Fruit fly (Drosophila melanogaster) whole organism, embryonic: ENCODE data around the gene RtcB.

ENCODE experiments used
- Bdp1 ChIP-seq: fragments of 200-800 bp; sonication (Bioruptor generic); optimal IDR thresholded peaks from 3 replicates; lab custom pipeline; 2016; ENCODE audit warnings: missing biosample characterization, missing genetic modification characterization
- CG10267 ChIP-seq: fragments of 200-800 bp; sonication (Bioruptor generic); optimal IDR thresholded peaks from 2 replicates; lab custom pipeline; 2018; ENCODE audit warnings: missing biosample characterization, mild to moderate bottlenecking, missing genetic modification characterization, moderate library complexity
- CG10543 ChIP-seq: fragments of 200-800 bp; sonication (Bioruptor generic); optimal IDR thresholded peaks from 3 replicates; lab custom pipeline; 2017; ENCODE audit warnings: missing biosample characterization, mild to moderate bottlenecking, missing genetic modification characterization, moderate library complexity
- CG10654 ChIP-seq: fragments of 200-800 bp; sonication (Bioruptor generic); optimal IDR thresholded peaks from 2 replicates; lab custom pipeline; 2016; ENCODE audit warnings: missing biosample characterization, missing genetic modification characterization
- CG11695 ChIP-seq: fragments of 200-800 bp; sonication (Bioruptor generic); IDR thresholded peaks from 3 replicates; pipeline ENCODE4 v1.3.6; 2022; ENCODE audit warnings: missing biosample characterization, missing genetic modification characterization
- CG12942 ChIP-seq: fragments of 200-800 bp; sonication (Bioruptor generic); optimal IDR thresholded peaks from 3 replicates; lab custom pipeline; 2016; ENCODE audit warnings: missing biosample characterization, missing genetic modification characterization
- CG16863 ChIP-seq: fragments of 200-800 bp; sonication (Bioruptor generic); optimal IDR thresholded peaks from 3 replicates; lab custom pipeline; 2016; ENCODE audit warnings: missing biosample characterization, missing genetic modification characterization
- CG18262 ChIP-seq: fragments of 200-800 bp; optimal IDR thresholded peaks from 3 replicates; lab custom pipeline; 2019; ENCODE audit warnings: missing biosample characterization, mild to moderate bottlenecking, missing genetic modification characterization, moderate library complexity
- CG18764 ChIP-seq: fragments of 200-800 bp; sonication (Bioruptor generic); optimal IDR thresholded peaks from 3 replicates; lab custom pipeline; 2016; ENCODE audit warnings: missing biosample characterization, missing genetic modification characterization
- CG32772 ChIP-seq: fragments of 200-800 bp; sonication (Bioruptor generic); IDR thresholded peaks from 2 replicates; pipeline ENCODE4 v1.3.6; 2022; ENCODE audit warnings: missing biosample characterization, missing genetic modification characterization
- CG3281 ChIP-seq: fragments of 200-800 bp; sonication (Bioruptor generic); optimal IDR thresholded peaks from 3 replicates; lab custom pipeline; 2017; ENCODE audit warnings: missing biosample characterization, mild to moderate bottlenecking, missing genetic modification characterization
- CG6813 ChIP-seq: fragments of 200-800 bp; sonication (Bioruptor generic); optimal IDR thresholded peaks from 2 replicates; lab custom pipeline; 2017; ENCODE audit warnings: missing biosample characterization, missing genetic modification characterization, mild to moderate bottlenecking, moderate library complexity, missing genetic modification reagents
- CG7745 ChIP-seq: fragments of 200-800 bp; sonication (Bioruptor generic); optimal IDR thresholded peaks from 2 replicates; lab custom pipeline; 2018; ENCODE audit warnings: missing biosample characterization, mild to moderate bottlenecking, missing genetic modification characterization, moderate library complexity
- CG8089 ChIP-seq: fragments of 200-800 bp; sonication (Bioruptor generic); optimal IDR thresholded peaks from 3 replicates; lab custom pipeline; 2016; ENCODE audit warnings: missing biosample characterization, missing genetic modification characterization
- CG9215 ChIP-seq: fragments of 200-800 bp; sonication (Bioruptor generic); IDR thresholded peaks from 2 replicates; pipeline ENCODE4 v1.3.6; 2022; ENCODE audit warnings: missing biosample characterization, missing genetic modification characterization
- CG9876 ChIP-seq: fragments of 200-800 bp; sonication (Bioruptor generic); optimal IDR thresholded peaks from 2 replicates; lab custom pipeline; 2016; ENCODE audit warnings: missing biosample characterization, missing genetic modification characterization
- D19B ChIP-seq: fragments of 200-800 bp; sonication (Bioruptor generic); optimal IDR thresholded peaks from 2 replicates; lab custom pipeline; 2017; ENCODE audit warnings: missing biosample characterization, mild to moderate bottlenecking, missing genetic modification characterization
- Hsf ChIP-seq: fragments of 200-800 bp; sonication (Bioruptor generic); optimal IDR thresholded peaks from 3 replicates; lab custom pipeline; 2016; ENCODE audit warnings: missing biosample characterization, missing genetic modification characterization
- Kr ChIP-seq: fragments of 200-800 bp; sonication (Bioruptor generic); optimal IDR thresholded peaks from 2 replicates; lab custom pipeline; 2017; ENCODE audit warnings: missing biosample characterization, mild to moderate bottlenecking, missing genetic modification characterization
- Mad ChIP-seq: fragments of 200-800 bp; sonication (Bioruptor generic); optimal IDR thresholded peaks from 2 replicates; lab custom pipeline; 2016; ENCODE audit warnings: missing biosample characterization, missing genetic modification characterization
- Mrtf ChIP-seq: fragments of 200-800 bp; sonication (Bioruptor generic); IDR thresholded peaks from 3 replicates; pipeline ENCODE4 v1.3.6; 2022; ENCODE audit warnings: missing biosample characterization, missing genetic modification characterization
- Opbp ChIP-seq: fragments of 200-800 bp; sonication (Bioruptor generic); IDR thresholded peaks from 3 replicates; pipeline ENCODE4 v1.3.6; 2022; ENCODE audit warnings: missing biosample characterization, missing genetic modification characterization; ENCODE audit not compliant: partially characterized antibody
- Sry-δ ChIP-seq: fragments of 200-800 bp; sonication (Bioruptor generic); optimal IDR thresholded peaks from 2 replicates; lab custom pipeline; 2016; ENCODE audit warnings: missing biosample characterization, missing genetic modification characterization
- abd-A ChIP-seq: fragments of 200-800 bp; sonication (Bioruptor generic); optimal IDR thresholded peaks from 3 replicates; lab custom pipeline; 2019; ENCODE audit warnings: missing biosample characterization, mild to moderate bottlenecking, missing genetic modification characterization, moderate library complexity
- bbx ChIP-seq: fragments of 200-800 bp; sonication (Bioruptor generic); IDR thresholded peaks from 2 replicates; pipeline ENCODE4 v1.3.6; 2022; ENCODE audit warnings: missing biosample characterization, missing genetic modification characterization; ENCODE audit not compliant: partially characterized antibody
- bcd ChIP-seq: fragments of 200-800 bp; sonication (Bioruptor generic); optimal IDR thresholded peaks from 2 replicates; lab custom pipeline; 2017; ENCODE audit warnings: missing biosample characterization, mild to moderate bottlenecking, missing genetic modification characterization
- chm ChIP-seq: fragments of 200-800 bp; sonication (Bioruptor generic); IDR thresholded peaks from 2 replicates; pipeline ENCODE4 v1.3.6; 2022; ENCODE audit warnings: missing biosample characterization, missing genetic modification characterization
- crc ChIP-seq: fragments of 200-800 bp; sonication (Bioruptor generic); optimal IDR thresholded peaks from 2 replicates; lab custom pipeline; 2016; ENCODE audit warnings: missing biosample characterization, missing genetic modification characterization
- cwo ChIP-seq: fragments of 200-800 bp; sonication (Bioruptor generic); optimal IDR thresholded peaks from 3 replicates; lab custom pipeline; 2017; ENCODE audit warnings: missing biosample characterization, missing genetic modification characterization, mild to moderate bottlenecking, moderate library complexity, missing genetic modification reagents
- esg ChIP-seq: fragments of 200-800 bp; sonication (Bioruptor generic); conservative IDR thresholded peaks from 2 replicates; pipeline ENCODE4 v1.3.6; 2022; ENCODE audit warnings: missing biosample characterization, missing genetic modification characterization
- exex ChIP-seq: fragments of 200-800 bp; sonication (Bioruptor generic); optimal IDR thresholded peaks from 4 replicates; lab custom pipeline; 2018; ENCODE audit warnings: missing biosample characterization, mild to moderate bottlenecking, missing genetic modification characterization, moderate library complexity
- fru ChIP-seq: fragments of >200 bp; optimal IDR thresholded peaks from 2 replicates; lab custom pipeline; 2017
- gce ChIP-seq: fragments of 200-800 bp; sonication (Bioruptor generic); IDR thresholded peaks from 3 replicates; pipeline ENCODE4 v1.3.6; 2022; ENCODE audit warnings: missing biosample characterization, missing genetic modification characterization
- grau ChIP-seq: fragments of 200-800 bp; optimal IDR thresholded peaks from 3 replicates; lab custom pipeline; 2019; ENCODE audit warnings: missing biosample characterization, mild to moderate bottlenecking, missing genetic modification characterization, moderate library complexity
- hbn ChIP-seq: fragments of 200-800 bp; sonication (Bioruptor generic); IDR thresholded peaks from 2 replicates; pipeline ENCODE4 v1.3.6; 2022; ENCODE audit warnings: missing biosample characterization, missing genetic modification characterization; ENCODE audit not compliant: partially characterized antibody
- hkb ChIP-seq, 2 experiments: fragments of 200-800 bp in 1 of 2; fragments of >200 bp in 1 of 2; sonication (Bioruptor generic) in 1 of 2; IDR thresholded peaks in 1 of 2; optimal IDR thresholded peaks in 1 of 2; 2 replicates each; pipeline versions ENCODE4 v1.3.6 to Lab custom; 2017 to 2022; ENCODE audit warnings: missing biosample characterization in 1 of 2, missing genetic modification characterization in 1 of 2
- nmo ChIP-seq: fragments of 200-800 bp; sonication (Bioruptor generic); optimal IDR thresholded peaks from 2 replicates; lab custom pipeline; 2018; ENCODE audit warnings: missing biosample characterization, mild to moderate bottlenecking, missing genetic modification characterization, moderate library complexity
- pan ChIP-seq, 4 experiments: fragments of >200 bp in 3 of 4; fragments of 200-800 bp in 1 of 4; sonication (Bioruptor generic) in 1 of 4; optimal IDR thresholded peaks in 3 of 4; IDR thresholded peaks in 1 of 4; 2 replicates each; pipeline versions ENCODE4 v1.3.6 to Lab custom; 2017 to 2022; ENCODE audit warnings: missing biosample characterization in 2 of 4, missing genetic modification characterization in 2 of 4, mixed read lengths in 1 of 4
- pita ChIP-seq: fragments of 200-800 bp; sonication (Bioruptor generic); optimal IDR thresholded peaks from 2 replicates; lab custom pipeline; 2017; ENCODE audit warnings: missing biosample characterization, mild to moderate bottlenecking, missing genetic modification characterization
- pzg ChIP-seq: fragments of 200-800 bp; sonication (Bioruptor generic); optimal IDR thresholded peaks from 3 replicates; lab custom pipeline; 2018; ENCODE audit warnings: missing biosample characterization, mild to moderate bottlenecking, missing genetic modification characterization, moderate library complexity
- salm ChIP-seq: fragments of 200-800 bp; sonication (Bioruptor generic); optimal IDR thresholded peaks from 2 replicates; lab custom pipeline; 2018; ENCODE audit warnings: missing biosample characterization, mild to moderate bottlenecking, missing genetic modification characterization
- scrt ChIP-seq: fragments of 200-800 bp; sonication (Bioruptor generic); optimal IDR thresholded peaks from 2 replicates; lab custom pipeline; 2018; ENCODE audit warnings: missing biosample characterization, mild to moderate bottlenecking, missing genetic modification characterization, moderate library complexity
- sim ChIP-seq: fragments of 200-800 bp; sonication (Bioruptor generic); IDR thresholded peaks from 2 replicates; pipeline ENCODE4 v1.3.6; 2022; ENCODE audit warnings: missing biosample characterization, missing genetic modification characterization
- sima ChIP-seq: fragments of 200-800 bp; sonication (Bioruptor generic); optimal IDR thresholded peaks from 2 replicates; lab custom pipeline; 2016; ENCODE audit warnings: missing biosample characterization, missing genetic modification characterization
- sob ChIP-seq: fragments of 200-800 bp; sonication (Bioruptor generic); IDR thresholded peaks from 2 replicates; pipeline ENCODE4 v1.3.6; 2022; ENCODE audit warnings: missing biosample characterization, missing genetic modification characterization
- stc ChIP-seq: fragments of 200-800 bp; sonication (Bioruptor generic); IDR thresholded peaks from 2 replicates; pipeline ENCODE4 v1.3.6; 2022; ENCODE audit warnings: missing biosample characterization, missing genetic modification characterization
- trem ChIP-seq: fragments of 200-800 bp; optimal IDR thresholded peaks from 3 replicates; lab custom pipeline; 2019; ENCODE audit warnings: missing biosample characterization, mild to moderate bottlenecking, missing genetic modification characterization, moderate library complexity
- unpg ChIP-seq: fragments of 200-800 bp; sonication (Bioruptor generic); optimal IDR thresholded peaks from 3 replicates; lab custom pipeline; 2018; ENCODE audit warnings: missing biosample characterization, mild to moderate bottlenecking, missing genetic modification characterization, moderate library complexity
- wdn ChIP-seq: fragments of 200-800 bp; sonication (Bioruptor generic); IDR thresholded peaks from 2 replicates; pipeline ENCODE4 v1.3.6; 2022; ENCODE audit warnings: missing biosample characterization, missing genetic modification characterization

RtcB gene

dm6 chr2L:19423467-19424122, 6.8 kb upstream of the RtcB start, which contains the start of the genes Alp12 and CG13085 (continued):
- TF ChIP-seq hbn (GFP tag; lab: Robert Waterston, UW) (no peak), stc (GFP tag; lab: Robert Waterston, UW) (peak; percentile 96), CG6813 (GFP tag; lab: Kevin White, UChicago) (peak; percentile 97), wdn (peak; percentile 93), Mad (peak; percentile 95), CG7745 (tag; lab: Kevin White, UChicago) (peak; percentile 59), pan (optimal IDR thresholded peaks at IDR 0.05; lab: Kevin White, UChicago) (no peak), pan (GFP tag; optimal IDR thresholded peaks at IDR 0.05 in 1 of 2, IDR thresholded peaks at IDR 0.05 in 1 of 2) (peak in 1 of 2 experiments; percentile 95), fru (lab: Kevin White, UChicago) (no peak), Bdp1 (GFP tag; lab: Kevin White, UChicago) (peak; percentile 88), salm (peak; percentile 97), Sry-δ (GFP tag; lab: Kevin White, UChicago) (peak; percentile 58), Hsf (GFP tag; lab: Kevin White, UChicago) (peak; percentile 98), sima (GFP tag; lab: Kevin White, UChicago) (peak; percentile 81), CG8089 (GFP tag; lab: Kevin White, UChicago) (peak; percentile 84), CG9876 (peak; percentile 80), CG3281 (GFP tag; lab: Kevin White, UChicago) (peak; percentile 99), Opbp (GFP tag; lab: Robert Waterston, UW) (no peak; the same call in 2 of the 3 replicates), CG12942 (peak; percentile 95), bbx (GFP tag; lab: Robert Waterston, UW) (no peak), chm (peak; percentile 85; the same call in 1 of the 2 replicates), CG10267 (tag; lab: Kevin White, UChicago) (peak; percentile 95), CG18764 (GFP tag; lab: Kevin White, UChicago) (peak; percentile 95), unpg (GFP tag; lab: Kevin White, UChicago) (peak; percentile 97), CG10543 (GFP tag; lab: Kevin White, UChicago) (peak; percentile 100), CG11695 (peak; percentile 98), Mrtf (GFP tag; lab: Robert Waterston, UW) (peak; percentile 94), CG18262 (peak; percentile 99), exex (tag; lab: Kevin White, UChicago) (peak; percentile 92), CG16863 (peak; percentile 95), CG32772 (GFP tag; lab: Robert Waterston, UW) (peak; percentile 95), sim (GFP tag; lab: Robert Waterston, UW) (peak; percentile 75), Kr (GFP tag; lab: Kevin White, UChicago) (no peak), CG10654 (GFP tag; lab: Kevin White, UChicago) (peak; percentile 93), bcd (GFP tag; lab: Kevin White, UChicago) (peak; percentile 98), cwo (GFP tag; lab: Kevin White, UChicago) (peak; percentile 97), scrt (GFP tag; lab: Kevin White, UChicago) (peak; percentile 96), nmo (GFP tag; lab: Kevin White, UChicago) (peak; percentile 99), pzg (GFP tag; lab: Kevin White, UChicago) (peak; percentile 15), sob (GFP tag; lab: Robert Waterston, UW) (peak; percentile 97), gce (GFP tag; lab: Robert Waterston, UW) (no peak; the same call in 1 of the 3 replicates), hkb (optimal IDR thresholded peaks at IDR 0.05; lab: Kevin White, UChicago) (no peak), hkb (GFP tag; IDR thresholded peaks at IDR 0.05; lab: Robert Waterston, UW) (peak; percentile 97), D19B (GFP tag; lab: Kevin White, UChicago) (peak; percentile 93), pita (GFP tag; lab: Kevin White, UChicago) (no peak), grau (tag; lab: Kevin White, UChicago) (peak; percentile 98), abd-A (peak; percentile 94), crc (GFP tag; lab: Kevin White, UChicago) (peak; percentile 89), trem (peak; percentile 95), esg (peak; percentile 96), CG9215 (GFP tag; lab: Robert Waterston, UW) (peak; percentile 95)
